Fruit fly (Drosophila melanogaster) whole organism, prepupa: Measurements from ENCODE around the gene Ptip.

Experiments
- CG10631 ChIP-seq: fragments of 200-800 bp; sonication (Bioruptor generic); optimal IDR thresholded peaks from 2 replicates; lab custom pipeline; 2016; ENCODE audit warnings: missing biosample characterization, missing genetic modification characterization
- CG10669 ChIP-seq: fragments of 200-800 bp; sonication (Bioruptor generic); optimal IDR thresholded peaks from 3 replicates; lab custom pipeline; 2018; ENCODE audit warnings: missing biosample characterization, mild to moderate bottlenecking, missing genetic modification characterization, moderate library complexity
- CG11294 ChIP-seq: fragments of 200-800 bp; sonication (Bioruptor generic); IDR thresholded peaks from 2 replicates; pipeline ENCODE4 v1.3.6; 2022; ENCODE audit warnings: missing biosample characterization, missing genetic modification characterization
- CG11762 ChIP-seq: fragments of 200-800 bp; sonication (Bioruptor generic); optimal IDR thresholded peaks from 3 replicates; lab custom pipeline; 2016; ENCODE audit warnings: missing biosample characterization, missing genetic modification characterization; ENCODE audit not compliant: insufficient read depth
- CG11902 ChIP-seq: fragments of 200-800 bp; sonication (Bioruptor generic); optimal IDR thresholded peaks from 3 replicates; lab custom pipeline; 2016; ENCODE audit warnings: missing biosample characterization, missing genetic modification characterization
- CG15336 ChIP-seq: fragments of 200-800 bp; sonication (Bioruptor generic); IDR thresholded peaks from 2 replicates; pipeline ENCODE4 v1.3.6; 2022; ENCODE audit warnings: missing biosample characterization, missing genetic modification characterization
- CG16779 ChIP-seq: fragments of 200-800 bp; sonication (Bioruptor generic); optimal IDR thresholded peaks from 3 replicates; lab custom pipeline; 2017; ENCODE audit warnings: missing biosample characterization, mild to moderate bottlenecking, missing genetic modification characterization
- CG3032 ChIP-seq: fragments of 200-800 bp; optimal IDR thresholded peaks from 2 replicates; lab custom pipeline; 2019; ENCODE audit warnings: missing biosample characterization, mild to moderate bottlenecking, missing genetic modification characterization, moderate library complexity
- CG32006 ChIP-seq: fragments of 200-800 bp; sonication (Bioruptor generic); optimal IDR thresholded peaks from 3 replicates; lab custom pipeline; 2017; ENCODE audit warnings: missing biosample characterization, mild to moderate bottlenecking, missing genetic modification characterization
- CG34406 ChIP-seq: fragments of 200-800 bp; sonication (Bioruptor generic); optimal IDR thresholded peaks from 3 replicates; lab custom pipeline; 2016; ENCODE audit warnings: missing biosample characterization, missing genetic modification characterization
- CG3919 ChIP-seq: fragments of 200-800 bp; sonication (Bioruptor generic); optimal IDR thresholded peaks from 3 replicates; lab custom pipeline; 2016; ENCODE audit warnings: missing biosample characterization, missing genetic modification characterization
- CG6163 ChIP-seq: fragments of 200-800 bp; sonication (Bioruptor generic); IDR thresholded peaks from 3 replicates; pipeline ENCODE4 v1.3.6; 2022; ENCODE audit warnings: missing biosample characterization, missing genetic modification characterization
- CG6792 ChIP-seq: fragments of 200-800 bp; sonication (Bioruptor generic); optimal IDR thresholded peaks from 3 replicates; lab custom pipeline; 2016; ENCODE audit warnings: missing biosample characterization, missing genetic modification characterization
- CG6808 ChIP-seq: fragments of 200-800 bp; sonication (Bioruptor generic); optimal IDR thresholded peaks from 3 replicates; lab custom pipeline; 2017; ENCODE audit warnings: missing biosample characterization, missing genetic modification characterization, mild to moderate bottlenecking, moderate library complexity, missing genetic modification reagents
- CG7368 ChIP-seq: fragments of 200-800 bp; sonication (Bioruptor generic); optimal IDR thresholded peaks from 3 replicates; lab custom pipeline; 2016; ENCODE audit warnings: missing biosample characterization, missing genetic modification characterization
- CG8119 ChIP-seq: fragments of 200-800 bp; sonication (Bioruptor generic); IDR thresholded peaks from 3 replicates; pipeline ENCODE4 v1.3.6; 2022; ENCODE audit warnings: missing biosample characterization, missing genetic modification characterization
- CG8319 ChIP-seq: fragments of 200-800 bp; sonication (Bioruptor generic); optimal IDR thresholded peaks from 3 replicates; lab custom pipeline; 2016; ENCODE audit warnings: missing biosample characterization, missing genetic modification characterization
- CG8632 ChIP-seq: fragments of 200-800 bp; sonication (Bioruptor generic); optimal IDR thresholded peaks from 3 replicates; lab custom pipeline; 2016; ENCODE audit warnings: missing biosample characterization, missing genetic modification characterization
- Eip75B ChIP-seq: fragments of 200-800 bp; sonication (Bioruptor generic); optimal IDR thresholded peaks from 3 replicates; lab custom pipeline; 2016; ENCODE audit warnings: missing biosample characterization, missing genetic modification characterization
- Eip78C ChIP-seq: fragments of 200-800 bp; sonication (Bioruptor generic); peaks from one replicate; lab custom pipeline; 2016; ENCODE audit warnings: missing biosample characterization, missing genetic modification characterization
- Ets96B ChIP-seq: fragments of 200-800 bp; optimal IDR thresholded peaks from 2 replicates; lab custom pipeline; 2019; ENCODE audit warnings: missing biosample characterization, mild to moderate bottlenecking, missing genetic modification characterization, moderate library complexity
- Gug ChIP-seq: fragments of 200-800 bp; sonication (Bioruptor generic); IDR thresholded peaks from 2 replicates; pipeline ENCODE4 v1.3.6; 2022; ENCODE audit warnings: missing biosample characterization, missing genetic modification characterization
- Hr39 ChIP-seq: fragments of 200-800 bp; sonication (Bioruptor generic); optimal IDR thresholded peaks from 2 replicates; lab custom pipeline; 2016; ENCODE audit warnings: missing biosample characterization, missing genetic modification characterization
- Hr4 ChIP-seq: fragments of 200-800 bp; sonication (Bioruptor generic); optimal IDR thresholded peaks from 3 replicates; lab custom pipeline; 2016; ENCODE audit warnings: missing biosample characterization, missing genetic modification characterization
- Lpt ChIP-seq: fragments of 200-800 bp; sonication (Bioruptor generic); optimal IDR thresholded peaks from 3 replicates; lab custom pipeline; 2016; ENCODE audit warnings: missing biosample characterization, missing genetic modification characterization
- Met ChIP-seq: fragments of 200-800 bp; sonication (Bioruptor generic); optimal IDR thresholded peaks from 3 replicates; lab custom pipeline; 2016; ENCODE audit warnings: missing biosample characterization, missing genetic modification characterization
- OdsH ChIP-seq: fragments of 200-800 bp; sonication (Bioruptor generic); optimal IDR thresholded peaks from 3 replicates; lab custom pipeline; 2016; ENCODE audit warnings: missing biosample characterization, missing genetic modification characterization
- Smox ChIP-seq: fragments of 200-800 bp; sonication (Bioruptor generic); optimal IDR thresholded peaks from 3 replicates; lab custom pipeline; 2016; ENCODE audit warnings: missing biosample characterization, missing genetic modification characterization
- Sox102F ChIP-seq: fragments of 200-800 bp; sonication (Bioruptor generic); optimal IDR thresholded peaks from 2 replicates; lab custom pipeline; 2016; ENCODE audit warnings: missing biosample characterization, mild to moderate bottlenecking, missing genetic modification characterization
- Sox14 ChIP-seq: fragments of 200-800 bp; sonication (Bioruptor generic); optimal IDR thresholded peaks from 3 replicates; lab custom pipeline; 2016; ENCODE audit warnings: missing biosample characterization, missing genetic modification characterization
- Sox15 ChIP-seq: fragments of 200-800 bp; sonication (Bioruptor generic); optimal IDR thresholded peaks from 3 replicates; lab custom pipeline; 2016; ENCODE audit warnings: missing biosample characterization, missing genetic modification characterization
- achi ChIP-seq: fragments of 200-800 bp; sonication (Bioruptor generic); optimal IDR thresholded peaks from 3 replicates; lab custom pipeline; 2016; ENCODE audit warnings: missing biosample characterization, missing genetic modification characterization
- acj6 ChIP-seq: fragments of 200-800 bp; sonication (Bioruptor generic); optimal IDR thresholded peaks from 3 replicates; lab custom pipeline; 2016; ENCODE audit warnings: missing biosample characterization, missing genetic modification characterization
- dac ChIP-seq: fragments of 200-800 bp; sonication (Bioruptor generic); optimal IDR thresholded peaks from 2 replicates; lab custom pipeline; 2017; ENCODE audit warnings: missing biosample characterization, mild to moderate bottlenecking, missing genetic modification characterization
- dsx ChIP-seq: fragments of 200-800 bp; optimal IDR thresholded peaks from 3 replicates; lab custom pipeline; 2019; ENCODE audit warnings: missing biosample characterization, mild to moderate bottlenecking, missing genetic modification characterization, moderate library complexity; ENCODE audit not compliant: poor library complexity, severe bottlenecking
- esn ChIP-seq: fragments of 200-800 bp; sonication (Bioruptor generic); optimal IDR thresholded peaks from 2 replicates; lab custom pipeline; 2016; ENCODE audit warnings: missing biosample characterization, mild to moderate bottlenecking, missing genetic modification characterization, moderate library complexity
- fd59A ChIP-seq: fragments of 200-800 bp; sonication (Bioruptor generic); optimal IDR thresholded peaks from 2 replicates; lab custom pipeline; 2017; ENCODE audit warnings: missing biosample characterization, mild to moderate bottlenecking, missing genetic modification characterization, missing genetic modification reagents
- fd85E ChIP-seq: fragments of 200-800 bp; sonication (Bioruptor generic); optimal IDR thresholded peaks from 3 replicates; lab custom pipeline; 2016; ENCODE audit warnings: missing biosample characterization, missing genetic modification characterization
- fkh ChIP-seq: fragments of 200-800 bp; sonication (Bioruptor generic); optimal IDR thresholded peaks from 3 replicates; lab custom pipeline; 2017; ENCODE audit warnings: missing biosample characterization, mild to moderate bottlenecking, missing genetic modification characterization, moderate library complexity
- net ChIP-seq: fragments of 200-800 bp; sonication (Bioruptor generic); optimal IDR thresholded peaks from 3 replicates; lab custom pipeline; 2016; ENCODE audit warnings: missing biosample characterization, missing genetic modification characterization
- salr ChIP-seq, 2 experiments: fragments of 200-800 bp; sonication (Bioruptor generic); optimal IDR thresholded peaks; 3 replicates each; lab custom pipeline; 2016 to 2018; ENCODE audit warnings: missing biosample characterization in 2 of 2, missing genetic modification characterization in 2 of 2, mild to moderate bottlenecking in 1 of 2
- spab ChIP-seq: fragments of 200-800 bp; sonication (Bioruptor generic); optimal IDR thresholded peaks from 2 replicates; lab custom pipeline; 2017; ENCODE audit warnings: missing biosample characterization, mild to moderate bottlenecking, missing genetic modification characterization, missing genetic modification reagents
- ss ChIP-seq, 2 experiments: fragments of 200-800 bp; sonication (Bioruptor generic); optimal IDR thresholded peaks; 2 replicates in 1 of 2; 3 replicates in 1 of 2; lab custom pipeline; 2017 to 2018; ENCODE audit warnings: mild to moderate bottlenecking in 2 of 2, missing biosample characterization in 2 of 2, missing genetic modification characterization in 2 of 2, moderate library complexity in 1 of 2
- svp ChIP-seq: fragments of 200-800 bp; sonication (Bioruptor generic); peaks from one replicate; lab custom pipeline; 2016; ENCODE audit warnings: missing biosample characterization, missing genetic modification characterization
- topi ChIP-seq: fragments of 200-800 bp; sonication (Bioruptor generic); optimal IDR thresholded peaks from 3 replicates; lab custom pipeline; 2016; ENCODE audit warnings: missing biosample characterization, missing genetic modification characterization
- vri ChIP-seq: fragments of 200-800 bp; sonication (Bioruptor generic); optimal IDR thresholded peaks from 3 replicates; lab custom pipeline; 2016; ENCODE audit warnings: missing biosample characterization, mild to moderate bottlenecking, missing genetic modification characterization

The Ptip gene

DNA sequence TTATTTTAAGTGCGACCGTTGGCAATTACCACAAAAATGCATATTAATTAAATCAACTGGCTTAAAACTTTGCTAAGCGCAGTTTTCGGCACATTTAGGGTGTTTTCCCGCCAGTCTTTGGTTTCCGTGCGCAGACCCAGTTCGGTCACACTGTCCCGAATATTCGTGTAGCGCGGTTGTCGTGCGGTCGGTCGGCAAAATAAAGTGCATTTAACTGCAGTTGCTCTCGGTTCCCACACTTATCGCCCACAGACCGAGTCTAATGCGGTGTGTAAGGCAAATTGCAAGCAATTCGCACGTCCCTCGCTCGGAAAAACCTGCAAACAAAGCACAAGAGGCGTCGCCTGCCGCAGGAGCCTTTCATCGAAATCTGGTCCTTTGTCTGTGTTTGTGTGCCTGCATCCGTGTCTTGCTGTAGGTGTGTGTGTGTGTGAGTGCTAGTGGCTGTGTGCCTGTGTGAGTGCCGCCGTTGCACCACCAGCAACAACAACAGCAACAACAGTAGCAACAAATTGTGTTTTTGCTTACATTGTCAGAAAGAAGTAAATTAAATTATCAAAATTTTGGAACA, 24.2 kb upstream of the Ptip start, which contains the start of the genes CG13484 and Frl (continued):
- peak; percentile 45 for TF ChIP-seq CG3919
- peak; percentile 14 for TF ChIP-seq Ets96B (tag; lab: Kevin White, UChicago)
- peak; percentile 52 to 69 for TF ChIP-seq ss (GFP tag; optimal IDR thresholded peaks at IDR 0.05; lab: Kevin White, UChicago)
- TF ChIP-seq Sox14 (GFP tag; lab: Kevin White, UChicago), result peak; percentile 78
- TF ChIP-seq Sox15 (GFP tag; lab: Kevin White, UChicago), result no peak
- peak; percentile 90 for TF ChIP-seq Eip78C (GFP tag; lab: Kevin White, UChicago)
- no peak for TF ChIP-seq CG11294 (GFP tag; lab: Robert Waterston, UW)
- TF ChIP-seq CG6163 (GFP tag; lab: Robert Waterston, UW), result no peak
- TF ChIP-seq Gug (GFP tag; lab: Robert Waterston, UW), result no peak; the same call in 1 of the 2 replicates
- TF ChIP-seq OdsH (GFP tag; lab: Kevin White, UChicago), result no peak
- TF ChIP-seq svp (GFP tag; lab: Kevin White, UChicago), result no peak
- TF ChIP-seq CG34406 (GFP tag; lab: Kevin White, UChicago), result no peak
- TF ChIP-seq topi (GFP tag; lab: Kevin White, UChicago), result peak; percentile 47
- no peak for TF ChIP-seq Sox102F (GFP tag; lab: Kevin White, UChicago)
- TF ChIP-seq CG8119 (GFP tag; lab: Robert Waterston, UW), result peak; percentile 55; the same call in 2 of the 3 replicates

- TF ChIP-seq fkh (GFP tag; lab: Kevin White, UChicago), result peak; percentile 82
- TF ChIP-seq Hr4 (GFP tag; lab: Kevin White, UChicago), result peak; percentile 73
- TF ChIP-seq CG32006 (GFP tag; lab: Kevin White, UChicago), result peak; percentile 58
- TF ChIP-seq CG6792, result peak; percentile 15
- no peak for TF ChIP-seq salr (GFP tag; optimal IDR thresholded peaks at IDR 0.05; lab: Kevin White, UChicago)
- peak; percentile 32 for TF ChIP-seq CG11762 (GFP tag; lab: Kevin White, UChicago)
- TF ChIP-seq Sox102F (GFP tag; lab: Kevin White, UChicago), result no peak
- TF ChIP-seq acj6 (GFP tag; lab: Kevin White, UChicago), result peak; percentile 34
- peak; percentile 60 for TF ChIP-seq CG10631 (GFP tag; lab: Kevin White, UChicago)
- peak; percentile 85 for TF ChIP-seq Hr39 (GFP tag; lab: Kevin White, UChicago)
- peak; percentile 13 for TF ChIP-seq CG8632
- TF ChIP-seq Smox, result peak; percentile 57
- peak; percentile 68 for TF ChIP-seq CG11902
- no peak for TF ChIP-seq dac (GFP tag; lab: Kevin White, UChicago)
- peak; percentile 53 for TF ChIP-seq CG7368 (GFP tag; lab: Kevin White, UChicago)
- TF ChIP-seq Sox14 (GFP tag; lab: Kevin White, UChicago), result peak; percentile 75
- peak; percentile 45 for TF ChIP-seq Eip75B (GFP tag; lab: Kevin White, UChicago)
- TF ChIP-seq achi (GFP tag; lab: Kevin White, UChicago), result peak; percentile 56
- TF ChIP-seq CG8319, result peak; percentile 47
- TF ChIP-seq Ets96B (tag; lab: Kevin White, UChicago), result peak; percentile 44
- TF ChIP-seq fd59A (GFP tag; lab: Kevin White, UChicago), result no peak
- TF ChIP-seq dsx (GFP tag; lab: Kevin White, UChicago), result peak; percentile 11
- no peak for TF ChIP-seq fd85E (GFP tag; lab: Kevin White, UChicago)
- TF ChIP-seq CG10669 (GFP tag; lab: Kevin White, UChicago), result peak; percentile 56
- no peak for TF ChIP-seq CG16779 (tag; lab: Kevin White, UChicago)
- TF ChIP-seq CG6808 (GFP tag; lab: Kevin White, UChicago), result no peak
- TF ChIP-seq CG34406 (GFP tag; lab: Kevin White, UChicago), result peak; percentile 17
- peak; percentile 83 for TF ChIP-seq CG3919
- TF ChIP-seq Lpt, result peak; percentile 15
- TF ChIP-seq OdsH (GFP tag; lab: Kevin White, UChicago), result peak; percentile 57
- TF ChIP-seq topi (GFP tag; lab: Kevin White, UChicago), result peak; percentile 73
- no peak for TF ChIP-seq vri (GFP tag; lab: Kevin White, UChicago)
- TF ChIP-seq CG3032 (tag; lab: Kevin White, UChicago), result peak; percentile 67
- peak; percentile 65 for TF ChIP-seq Met
- TF ChIP-seq CG15336 (GFP tag; lab: Robert Waterston, UW), result peak; percentile 28; the same call in 1 of the 2 replicates
- TF ChIP-seq net (GFP tag; lab: Kevin White, UChicago), result peak; percentile 54
- TF ChIP-seq CG6163 (GFP tag; lab: Robert Waterston, UW), result peak; percentile 82
- TF ChIP-seq esn (GFP tag; lab: Kevin White, UChicago), result peak; percentile 71
- TF ChIP-seq svp (GFP tag; lab: Kevin White, UChicago), result peak; percentile 79
- TF ChIP-seq spab (GFP tag; lab: Kevin White, UChicago), result no peak
- TF ChIP-seq Eip78C (GFP tag; lab: Kevin White, UChicago), result peak; percentile 80
Observed at dm6 chr3L:14050944-14051548, 22.1 kb upstream of the Ptip start, which contains the start of gene CG6833. CG6833 (plus strand) TSS chr3L:14051206.
